Worm (Caenorhabditis elegans) whole organism, L4/young adult: ENCODE data around the gene hsp-4.

Experiments used
- W03F9.2 ChIP-seq: fragments of 150-350 bp; optimal IDR thresholded peaks from 2 replicates; lab custom pipeline; 2014; ENCODE audit warnings: missing biosample characterization, missing genetic modification characterization
- him-1 ChIP-seq: sonication (generic microtip); optimal IDR thresholded peaks from 2 replicates; lab custom pipeline; 2016; ENCODE audit warnings: missing genotype, missing genetic modification reagents, missing genetic modification characterization, missing compliant biosample characterization

ce11 chrII:7317468-7317867 lies 35.0 kb downstream of the hsp-4 start, which contains the start of gene F21D12.2:
- TF ChIP-seq him-1 (tag; lab: Kevin White, UChicago), result no peak
- no peak for TF ChIP-seq W03F9.2 (tag; lab: Kevin White, UChicago)
